Worm (Caenorhabditis elegans) whole organism, L3 larva: ENCODE data around the gene nhr-262.
"Not testable (repeated sequence)": the region's sequence is repeated elsewhere in the genome, so short reads cannot be mapped to it uniquely, and the experiment has no call there.

ENCODE experiments used
- aly-2 ChIP-seq: fragments of 150-350 bp; optimal IDR thresholded peaks from 2 replicates; lab custom pipeline; 2014; ENCODE audit warnings: missing biosample characterization, missing genetic modification characterization
- elt-3 ChIP-seq, 3 experiments: fragments of 150-350 bp in 1 of 3; sonication (generic microtip) in 2 of 3; optimal IDR thresholded peaks; 2 replicates in 2 of 3; 4 replicates in 1 of 3; lab custom pipeline; 2014 to 2017; ENCODE audit warnings: missing biosample characterization in 3 of 3, missing genetic modification characterization in 3 of 3
- lin-39 ChIP-seq: fragments of 150-350 bp; optimal IDR thresholded peaks from 2 replicates; lab custom pipeline; 2018; ENCODE audit warnings: missing biosample characterization, missing genetic modification reagents, missing genetic modification characterization
- pha-4 ChIP-seq: fragments of 150-350 bp; optimal IDR thresholded peaks from 2 replicates; lab custom pipeline; 2014; ENCODE audit warnings: missing biosample characterization, missing genetic modification reagents, missing genetic modification characterization
- snpc-4 ChIP-seq: fragments of 150-350 bp; optimal IDR thresholded peaks from 2 replicates; lab custom pipeline; 2014; ENCODE audit warnings: missing biosample characterization, missing genetic modification characterization
- unc-62 ChIP-seq: fragments of 150-350 bp; sonication (generic microtip); optimal IDR thresholded peaks from 4 replicates; lab custom pipeline; 2014; ENCODE audit warnings: missing biosample characterization, missing genetic modification reagents, missing genetic modification characterization

DNA sequence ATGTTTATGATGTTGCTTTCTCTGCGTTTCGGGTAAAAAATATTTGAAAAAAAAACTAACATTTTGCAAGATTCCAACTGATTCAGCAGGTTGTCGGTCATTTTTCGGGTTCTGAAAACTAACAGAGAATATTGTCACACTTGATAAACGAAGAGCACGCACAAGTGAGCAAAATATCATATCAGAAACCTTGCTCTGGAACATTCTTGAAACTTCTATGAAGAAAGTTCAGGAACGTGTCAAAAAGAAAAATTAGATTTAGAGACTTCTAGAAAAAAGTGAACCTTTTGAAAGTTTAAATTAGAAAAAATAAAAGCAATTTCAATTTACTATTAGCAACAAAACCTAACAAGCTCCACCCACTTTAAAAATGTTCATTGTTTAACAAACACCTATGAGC is 43.3 kb downstream of the nhr-262 start, which contains the start of gene fbxa-112:
- not testable (repeated sequence) for TF ChIP-seq unc-62; pha-4; elt-3 (tag; optimal IDR thresholded peaks at IDR 0.05; lab: Kevin White, UChicago); aly-2 (tag; lab: Kevin White, UChicago); lin-39 (tag; lab: Kevin White, UChicago); snpc-4 (tag; lab: Kevin White, UChicago)
